Fruit fly (Drosophila melanogaster) whole organism: ENCODE data around the gene Edc3.

Source experiments
- CG8478 ChIP-seq: fragments of >200 bp; optimal IDR thresholded peaks from 2 replicates; lab custom pipeline; 2018; ENCODE audit warnings: inconsistent platforms
- pan ChIP-seq: fragments of >200 bp; optimal IDR thresholded peaks from 2 replicates; lab custom pipeline; 2017
- psq ChIP-seq: fragments of >200 bp; optimal IDR thresholded peaks from 2 replicates; lab custom pipeline; 2017
- usp ChIP-seq: fragments of >200 bp; optimal IDR thresholded peaks from 2 replicates; lab custom pipeline; 2017; ENCODE audit warnings: missing biosample characterization, missing genetic modification characterization, mixed read lengths

- no peak for TF ChIP-seq psq
- TF ChIP-seq CG8478 (lab: Kevin White, UChicago) = no peak
- no peak for TF ChIP-seq usp (GFP tag; lab: Kevin White, UChicago)
- no peak for TF ChIP-seq pan (lab: Kevin White, UChicago)
These were observed 27.4 kb downstream of the Edc3 start for dm6 chr3L:17502235-17502634.
